Fruit fly (Drosophila melanogaster) Kc167 (cell line): ENCODE measurements around the gene ND-49L.

ENCODE experiments used
- Myc ChIP-seq: fragments of >200 bp; optimal IDR thresholded peaks from 2 replicates; lab custom pipeline; 2017; ENCODE audit warnings: missing external identifiers
- Sin3A ChIP-seq: fragments of >200 bp; optimal IDR thresholded peaks from 2 replicates; lab custom pipeline; 2018; ENCODE audit warnings: missing external identifiers
- h ChIP-seq: fragments of >200 bp; optimal IDR thresholded peaks from 3 replicates; lab custom pipeline; 2018; ENCODE audit warnings: missing external identifiers
- insv ChIP-seq: fragments of >200 bp; optimal IDR thresholded peaks from 3 replicates; lab custom pipeline; 2018; ENCODE audit warnings: missing external identifiers
- psq ChIP-seq: fragments of >200 bp; optimal IDR thresholded peaks from 2 replicates; lab custom pipeline; 2017; ENCODE audit warnings: missing external identifiers
- ttk ChIP-seq: sonication (Bioruptor generic); optimal IDR thresholded peaks from 2 replicates; lab custom pipeline; 2017; ENCODE audit warnings: missing external identifiers

Gene ND-49L

dm6 chr3R:25331103-25331502 is 27.0 kb upstream of the ND-49L start, which contains the start of gene CHKov2:
Gene CHKov2 (minus strand): TSS chr3R:25331203.
- no peak for TF ChIP-seq Sin3A (lab: Kevin White, UChicago)
- no peak for TF ChIP-seq Myc (lab: Kevin White, UChicago)
- no peak for TF ChIP-seq insv (lab: Kevin White, UChicago)

dm6 chr3R:25335065-25335464 is 23.0 kb upstream of the ND-49L start, which contains the start of the genes CG10669 and CG11902:
Gene CG10669 (minus strand): TSS chr3R:25335243.
Gene CG11902 (plus strand): TSS chr3R:25335257.
- no peak for TF ChIP-seq Myc (lab: Kevin White, UChicago)
- no peak for TF ChIP-seq Sin3A (lab: Kevin White, UChicago)
- TF ChIP-seq psq (lab: Kevin White, UChicago), result no peak
- TF ChIP-seq h (lab: Kevin White, UChicago), result no peak
- TF ChIP-seq ttk (lab: Kevin White, UChicago), result no peak
- no peak for TF ChIP-seq insv (lab: Kevin White, UChicago)

dm6 chr3R:25339952-25340351 is 18.1 kb upstream of the ND-49L start, which contains the start of gene rha:
Gene rha (plus strand): TSS chr3R:25340252.
- TF ChIP-seq h (lab: Kevin White, UChicago) (no peak), ttk (lab: Kevin White, UChicago) (no peak), psq (lab: Kevin White, UChicago) (no peak), Myc (lab: Kevin White, UChicago) (no peak), insv (lab: Kevin White, UChicago) (no peak), Sin3A (lab: Kevin White, UChicago) (no peak)

- no peak for TF ChIP-seq h (lab: Kevin White, UChicago)
These were observed 11.2 kb upstream of the ND-49L start, which contains the start of gene tobi for dm6 chr3R:25346899-25347298. Gene tobi (minus strand): TSS chr3R:25346921.

- no peak for TF ChIP-seq h (lab: Kevin White, UChicago)
- TF ChIP-seq Myc (lab: Kevin White, UChicago), result no peak
- TF ChIP-seq insv (lab: Kevin White, UChicago), result no peak
- TF ChIP-seq Sin3A (lab: Kevin White, UChicago), result no peak
- TF ChIP-seq ttk (lab: Kevin White, UChicago), result no peak
- no peak for TF ChIP-seq psq (lab: Kevin White, UChicago)
These were observed 24.6 kb downstream of the ND-49L start, which contains the start of gene alrm for dm6 chr3R:25382681-25383080. Gene alrm (minus strand): TSS chr3R:25382781.

dm6 chr3R:25383400-25383799 is 25.3 kb downstream of the ND-49L start, which contains the start of gene CG31437:
Gene CG31437 (plus strand): TSS chr3R:25383700.
- no peak for TF ChIP-seq Sin3A (lab: Kevin White, UChicago)
- TF ChIP-seq ttk (lab: Kevin White, UChicago), result no peak
- no peak for TF ChIP-seq insv (lab: Kevin White, UChicago)
- no peak for TF ChIP-seq psq (lab: Kevin White, UChicago)
- TF ChIP-seq h (lab: Kevin White, UChicago), result no peak
- TF ChIP-seq Myc (lab: Kevin White, UChicago), result no peak

dm6 chr3R:25384206-25384605 is 26.1 kb downstream of the ND-49L start:
- TF ChIP-seq insv (lab: Kevin White, UChicago), result no peak
- TF ChIP-seq h (lab: Kevin White, UChicago), result no peak
- TF ChIP-seq Myc (lab: Kevin White, UChicago), result no peak
- no peak for TF ChIP-seq ttk (lab: Kevin White, UChicago)
- TF ChIP-seq Sin3A (lab: Kevin White, UChicago), result no peak
- TF ChIP-seq psq (lab: Kevin White, UChicago), result no peak

dm6 chr3R:25388522-25388921 is 30.4 kb downstream of the ND-49L start:
- no peak for TF ChIP-seq ttk (lab: Kevin White, UChicago)
- no peak for TF ChIP-seq psq (lab: Kevin White, UChicago)
- no peak for TF ChIP-seq Sin3A (lab: Kevin White, UChicago)
- TF ChIP-seq insv (lab: Kevin White, UChicago), result no peak
- TF ChIP-seq Myc (lab: Kevin White, UChicago), result no peak
- TF ChIP-seq h (lab: Kevin White, UChicago), result no peak

dm6 chr3R:25400545-25400944 is 42.5 kb downstream of the ND-49L start, which contains the start of gene Muc96D:
Gene Muc96D (minus strand): TSS chr3R:25400645.
- TF ChIP-seq insv (lab: Kevin White, UChicago), result no peak
- no peak for TF ChIP-seq Sin3A (lab: Kevin White, UChicago)
- TF ChIP-seq ttk (lab: Kevin White, UChicago), result no peak
- no peak for TF ChIP-seq psq (lab: Kevin White, UChicago)
